Worm (Caenorhabditis elegans): ENCODE data around the gene Y5F2A.4.

Gene Y5F2A.4

DNA sequence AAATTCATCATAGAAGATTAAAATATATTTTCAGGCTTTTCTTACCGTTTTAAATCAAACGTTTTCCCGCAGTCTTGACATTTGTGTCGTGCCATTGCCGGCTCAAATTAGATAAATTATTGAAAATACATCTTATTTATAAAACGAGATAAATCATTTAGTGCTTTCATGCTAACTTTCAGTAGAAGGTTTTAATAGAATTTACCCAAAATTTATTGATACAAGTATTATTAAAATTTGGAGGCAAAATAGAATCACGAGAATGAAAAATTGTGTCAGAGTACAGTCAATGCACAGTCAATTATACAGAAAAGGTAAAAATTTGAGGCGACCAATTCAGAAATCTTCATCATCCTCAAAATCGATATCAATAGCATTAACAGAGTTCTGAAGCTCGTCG lies at the start of gene Y5F2A.4:
Gene Y5F2A.4, minus strand, starts transcription at position 101 of the 400 bp plus-strand sequence.
- no peak for TF ChIP-seq unc-55 (GFP tag; optimal IDR thresholded peaks at IDR 0.05)
- TF ChIP-seq nhr-77 (tag; optimal IDR thresholded peaks at IDR 0.05): no peak
- TF ChIP-seq nhr-237 (tag; optimal IDR thresholded peaks at IDR 0.05): no peak
- no peak for TF ChIP-seq ceh-82 (tag; optimal IDR thresholded peaks at IDR 0.05)
- TF ChIP-seq mab-5 (tag; optimal IDR thresholded peaks at IDR 0.05): no peak
- TF ChIP-seq crh-2 (tag; optimal IDR thresholded peaks at IDR 0.05): no peak
- no peak for TF ChIP-seq fos-1 (tag; optimal IDR thresholded peaks at IDR 0.05)
- TF ChIP-seq F13H6.1 (tag; optimal IDR thresholded peaks at IDR 0.05): no peak
- no peak for TF ChIP-seq C34F6.9 (tag; optimal IDR thresholded peaks at IDR 0.05)
- TF ChIP-seq elt-1 (tag; optimal IDR thresholded peaks at IDR 0.05): no peak
- TF ChIP-seq ZK546.5 (tag; optimal IDR thresholded peaks at IDR 0.05): no peak
- no peak for TF ChIP-seq R02D3.7 (tag; optimal IDR thresholded peaks at IDR 0.05)
- TF ChIP-seq unc-39 (tag; optimal IDR thresholded peaks at IDR 0.05): no peak
- TF ChIP-seq ama-1 (optimal IDR thresholded peaks at IDR 0.05): no peak

DNA sequence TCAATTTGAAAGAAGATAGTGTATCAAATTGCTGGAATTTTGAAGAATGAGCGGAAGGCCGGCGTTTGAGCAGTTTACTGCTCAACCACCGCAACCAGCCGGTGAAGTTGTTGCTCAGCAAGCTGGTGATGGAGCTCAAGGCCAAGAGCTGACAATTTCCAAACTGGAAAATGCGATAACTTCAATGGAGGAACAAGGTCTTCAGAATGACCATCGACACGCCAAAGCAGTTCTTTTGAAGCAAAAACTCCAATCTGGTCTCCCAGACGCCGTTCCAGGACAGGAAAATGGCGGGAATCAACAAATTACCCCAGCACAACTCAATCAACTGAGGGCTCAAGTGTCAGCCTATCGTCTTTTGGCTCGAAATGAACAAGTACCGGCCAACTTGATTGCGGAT lies 47.6 kb upstream of the Y5F2A.4 start:
- no peak for TF ChIP-seq ztf-4 (tag; optimal IDR thresholded peaks at IDR 0.05)
- no peak for TF ChIP-seq sma-3 (GFP tag; optimal IDR thresholded peaks at IDR 0.05)
- TF ChIP-seq lsy-2 (tag; optimal IDR thresholded peaks at IDR 0.05): no peak
- no peak for TF ChIP-seq sma-9 (GFP tag; optimal IDR thresholded peaks at IDR 0.05)
- TF ChIP-seq sma-9 (tag; optimal IDR thresholded peaks at IDR 0.05): no peak
- TF ChIP-seq egl-27 (tag; optimal IDR thresholded peaks at IDR 0.05): no peak
- TF ChIP-seq sem-4 (tag; optimal IDR thresholded peaks at IDR 0.05): no peak
- no peak for TF ChIP-seq ceh-16 (tag; optimal IDR thresholded peaks at IDR 0.05)
- TF ChIP-seq nhr-6 (tag; optimal IDR thresholded peaks at IDR 0.05): no peak
- TF ChIP-seq nhr-11 (tag; optimal IDR thresholded peaks at IDR 0.05): no peak
- no peak for TF ChIP-seq ZK546.5 (tag; optimal IDR thresholded peaks at IDR 0.05)
- no peak for TF ChIP-seq alr-1 (tag; optimal IDR thresholded peaks at IDR 0.05)
- TF ChIP-seq lin-11 (tag; optimal IDR thresholded peaks at IDR 0.05): no peak
- TF ChIP-seq lin-13 (GFP tag; optimal IDR thresholded peaks at IDR 0.05): no peak
- no peak for TF ChIP-seq snpc-4 (tag; optimal IDR thresholded peaks at IDR 0.05)
- TF ChIP-seq ceh-82 (tag; optimal IDR thresholded peaks at IDR 0.05): no peak
- TF ChIP-seq nhr-129 (tag; optimal IDR thresholded peaks at IDR 0.05): no peak
- TF ChIP-seq R02D3.7 (tag; optimal IDR thresholded peaks at IDR 0.05): no peak
- TF ChIP-seq nhr-23 (tag; optimal IDR thresholded peaks at IDR 0.05): no peak

DNA sequence TGAATTAATAATTGTTTCAGACTA lies 47.4 kb upstream of the Y5F2A.4 start, which contains the start of gene swsn-4:
Gene swsn-4, plus strand, starts transcription at position 21 of the 24 bp plus-strand sequence.
- TF ChIP-seq nhr-12 (tag; optimal IDR thresholded peaks at IDR 0.05) (no peak), ceh-16 (tag; optimal IDR thresholded peaks at IDR 0.05) (no peak), aly-2 (tag; optimal IDR thresholded peaks at IDR 0.05) (no peak), lin-11 (tag; optimal IDR thresholded peaks at IDR 0.05) (no peak), mab-5 (tag; optimal IDR thresholded peaks at IDR 0.05) (no peak), lsy-2 (tag; optimal IDR thresholded peaks at IDR 0.05) (no peak), alr-1 (tag; optimal IDR thresholded peaks at IDR 0.05) (no peak), sma-3 (GFP tag; optimal IDR thresholded peaks at IDR 0.05) (no peak), sma-9 (GFP tag; optimal IDR thresholded peaks at IDR 0.05) (no peak), sma-9 (tag; optimal IDR thresholded peaks at IDR 0.05) (no peak), fos-1 (tag; optimal IDR thresholded peaks at IDR 0.05) (no peak), ceh-82 (tag; optimal IDR thresholded peaks at IDR 0.05) (no peak), elt-3 (tag; optimal IDR thresholded peaks at IDR 0.05) (no peak), snpc-4 (tag; optimal IDR thresholded peaks at IDR 0.05) (no peak), elt-1 (tag; optimal IDR thresholded peaks at IDR 0.05) (no peak), peb-1 (tag; optimal IDR thresholded peaks at IDR 0.05) (no peak), blmp-1 (tag; optimal IDR thresholded peaks at IDR 0.05; ENCODE audit: insufficient read depth) (no peak), nhr-23 (tag; optimal IDR thresholded peaks at IDR 0.05) (no peak), C34F6.9 (tag; optimal IDR thresholded peaks at IDR 0.05) (no peak), sem-4 (tag; optimal IDR thresholded peaks at IDR 0.05) (no peak), mbf-1 (tag; optimal IDR thresholded peaks at IDR 0.05) (no peak)

DNA sequence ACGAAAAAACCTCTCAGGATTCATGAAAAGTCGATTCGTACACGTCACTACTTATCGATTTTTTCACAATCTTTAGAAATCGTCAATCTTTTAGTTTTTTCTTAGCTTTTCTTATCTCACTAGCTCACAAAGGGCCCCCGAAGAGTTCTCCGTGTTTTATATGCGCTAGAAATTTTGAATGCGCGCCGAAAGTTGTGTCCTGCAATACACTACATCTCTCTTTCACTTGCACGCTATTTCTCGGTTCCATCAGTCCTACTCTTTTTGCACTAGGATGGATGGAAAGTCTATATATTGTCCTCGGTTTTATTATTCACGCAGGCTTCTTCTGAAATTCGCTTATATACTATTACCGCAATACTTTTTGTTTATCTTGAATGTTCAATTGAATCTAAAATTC lies 47.2 kb upstream of the Y5F2A.4 start:
- TF ChIP-seq fos-1 (tag; optimal IDR thresholded peaks at IDR 0.05) (no peak), nhr-25 (tag; optimal IDR thresholded peaks at IDR 0.05) (no peak), aly-2 (tag; optimal IDR thresholded peaks at IDR 0.05) (no peak), nhr-77 (tag; optimal IDR thresholded peaks at IDR 0.05) (no peak), mab-5 (tag; optimal IDR thresholded peaks at IDR 0.05) (no peak), gmeb-1 (tag; optimal IDR thresholded peaks at IDR 0.05) (peak; percentile 64), nhr-23 (tag; optimal IDR thresholded peaks at IDR 0.05) (no peak), lin-11 (tag; optimal IDR thresholded peaks at IDR 0.05) (no peak), ama-1 (optimal IDR thresholded peaks at IDR 0.05) (no peak), elt-1 (tag; optimal IDR thresholded peaks at IDR 0.05) (no peak), nhr-6 (tag; optimal IDR thresholded peaks at IDR 0.05) (no peak), unc-55 (GFP tag; optimal IDR thresholded peaks at IDR 0.05) (peak; percentile 27), skn-1 (tag; optimal IDR thresholded peaks at IDR 0.05) (no peak), zag-1 (tag; optimal IDR thresholded peaks at IDR 0.05) (no peak), nhr-129 (tag; optimal IDR thresholded peaks at IDR 0.05) (peak; percentile 24), nhr-237 (tag; optimal IDR thresholded peaks at IDR 0.05) (no peak), unc-62 (GFP tag; optimal IDR thresholded peaks at IDR 0.05) (no peak), mbf-1 (tag; optimal IDR thresholded peaks at IDR 0.05) (no peak), lin-39 (tag; optimal IDR thresholded peaks at IDR 0.05) (no peak), nhr-12 (tag; optimal IDR thresholded peaks at IDR 0.05) (no peak)
